Fruit fly (Drosophila melanogaster) whole organism: ENCODE measurements around the gene CG33252.

Experiments
- CG8478 ChIP-seq: fragments of >200 bp; optimal IDR thresholded peaks from 2 replicates; lab custom pipeline; 2018; ENCODE audit warnings: inconsistent platforms
- Dll ChIP-seq: fragments of >200 bp; optimal IDR thresholded peaks from 2 replicates; lab custom pipeline; 2017
- EcR ChIP-seq, 2 experiments: fragments of >200 bp; optimal IDR thresholded peaks; 2 replicates each; lab custom pipeline; 2017; ENCODE audit warnings: missing biosample characterization in 2 of 2, missing genetic modification characterization in 2 of 2, missing genetic modification reagents in 2 of 2
- pan ChIP-seq: fragments of >200 bp; optimal IDR thresholded peaks from 2 replicates; lab custom pipeline; 2017
- psq ChIP-seq: fragments of >200 bp; optimal IDR thresholded peaks from 2 replicates; lab custom pipeline; 2017
- usp ChIP-seq: fragments of >200 bp; optimal IDR thresholded peaks from 2 replicates; lab custom pipeline; 2017; ENCODE audit warnings: missing biosample characterization, missing genetic modification characterization, mixed read lengths

Gene CG33252

dm6 chrX:16931994-16932819, 35.2 kb upstream of the CG33252 start:
- no peak for TF ChIP-seq psq (lab: Kevin White, UChicago)
- no peak for TF ChIP-seq EcR (GFP tag; optimal IDR thresholded peaks at IDR 0.05; lab: Kevin White, UChicago)
- TF ChIP-seq pan (lab: Kevin White, UChicago) = no peak
- TF ChIP-seq CG8478 (lab: Kevin White, UChicago) = no peak
- TF ChIP-seq usp (GFP tag; lab: Kevin White, UChicago) = no peak
- TF ChIP-seq Dll (lab: Kevin White, UChicago) = no peak

- TF ChIP-seq EcR (GFP tag; optimal IDR thresholded peaks at IDR 0.05; lab: Kevin White, UChicago) = no peak
These were observed 33.7 kb upstream of the CG33252 start for dm6 chrX:16930465-16931286.

dm6 chrX:16926726-16927125, 29.7 kb upstream of the CG33252 start:
- TF ChIP-seq EcR (GFP tag; optimal IDR thresholded peaks at IDR 0.05; lab: Kevin White, UChicago) (no peak), pan (lab: Kevin White, UChicago) (no peak), psq (lab: Kevin White, UChicago) (no peak), CG8478 (lab: Kevin White, UChicago) (no peak)

dm6 chrX:16924069-16924721, 27.2 kb upstream of the CG33252 start:
- TF ChIP-seq psq (lab: Kevin White, UChicago) = no peak
- no peak for TF ChIP-seq EcR (GFP tag; optimal IDR thresholded peaks at IDR 0.05; lab: Kevin White, UChicago)
- TF ChIP-seq usp (GFP tag; lab: Kevin White, UChicago) = no peak
- TF ChIP-seq Dll (lab: Kevin White, UChicago) = no peak
- no peak for TF ChIP-seq pan (lab: Kevin White, UChicago)
- no peak for TF ChIP-seq CG8478 (lab: Kevin White, UChicago)

- TF ChIP-seq CG8478 (lab: Kevin White, UChicago) (no peak), usp (GFP tag; lab: Kevin White, UChicago) (no peak), EcR (GFP tag; optimal IDR thresholded peaks at IDR 0.05; lab: Kevin White, UChicago) (no peak), Dll (lab: Kevin White, UChicago) (no peak), pan (lab: Kevin White, UChicago) (no peak), psq (lab: Kevin White, UChicago) (no peak)
These were observed 26.5 kb upstream of the CG33252 start for dm6 chrX:16923503-16923902.

dm6 chrX:16922626-16923025, 25.6 kb upstream of the CG33252 start:
- TF ChIP-seq EcR (GFP tag; optimal IDR thresholded peaks at IDR 0.05; lab: Kevin White, UChicago) (no peak), usp (GFP tag; lab: Kevin White, UChicago) (no peak), psq (lab: Kevin White, UChicago) (no peak), Dll (lab: Kevin White, UChicago) (no peak)

- TF ChIP-seq EcR (GFP tag; optimal IDR thresholded peaks at IDR 0.05; lab: Kevin White, UChicago) = no peak
- no peak for TF ChIP-seq Dll (lab: Kevin White, UChicago)
These were observed 23.8 kb upstream of the CG33252 start for dm6 chrX:16920682-16921286.

- TF ChIP-seq pan (lab: Kevin White, UChicago) (no peak), usp (GFP tag; lab: Kevin White, UChicago) (no peak), EcR (GFP tag; optimal IDR thresholded peaks at IDR 0.05; lab: Kevin White, UChicago) (no peak), CG8478 (lab: Kevin White, UChicago) (no peak), psq (lab: Kevin White, UChicago) (no peak), Dll (lab: Kevin White, UChicago) (no peak)
These were observed 21.9 kb upstream of the CG33252 start for dm6 chrX:16918767-16919336.

- TF ChIP-seq psq (lab: Kevin White, UChicago) (no peak), pan (lab: Kevin White, UChicago) (no peak), usp (GFP tag; lab: Kevin White, UChicago) (no peak), EcR (GFP tag; optimal IDR thresholded peaks at IDR 0.05; lab: Kevin White, UChicago) (no peak), CG8478 (lab: Kevin White, UChicago) (no peak), Dll (lab: Kevin White, UChicago) (no peak)
These were observed 20.5 kb upstream of the CG33252 start for dm6 chrX:16917462-16917861.

- TF ChIP-seq EcR (GFP tag; optimal IDR thresholded peaks at IDR 0.05; lab: Kevin White, UChicago) = no peak
- no peak for TF ChIP-seq pan (lab: Kevin White, UChicago)
- TF ChIP-seq Dll (lab: Kevin White, UChicago) = no peak
- TF ChIP-seq psq (lab: Kevin White, UChicago) = no peak
- no peak for TF ChIP-seq CG8478 (lab: Kevin White, UChicago)
- no peak for TF ChIP-seq usp (GFP tag; lab: Kevin White, UChicago)
These were observed 16.2 kb upstream of the CG33252 start, which contains the start of gene CG4928 for dm6 chrX:16912965-16913755. TSS of gene CG4928 (plus strand) at chrX:16913180.
